Worm (Caenorhabditis elegans) whole organism, early embryonic: ENCODE data around the gene tag-266.

Source experiments
- B0310.2 ChIP-seq: sonication (generic microtip); optimal IDR thresholded peaks from 2 replicates; lab custom pipeline; 2016; ENCODE audit warnings: mild to moderate bottlenecking, missing genetic modification characterization, missing compliant biosample characterization
- F13C5.2 ChIP-seq: sonication (generic microtip); optimal IDR thresholded peaks from 2 replicates; lab custom pipeline; 2017; ENCODE audit warnings: mild to moderate bottlenecking, missing genetic modification characterization, inconsistent platforms, missing compliant biosample characterization
- aly-1 ChIP-seq: sonication (generic microtip); optimal IDR thresholded peaks from 2 replicates; lab custom pipeline; 2016; ENCODE audit warnings: missing genetic modification characterization, missing compliant biosample characterization
- ama-1 ChIP-seq: fragments of 150-350 bp; optimal IDR thresholded peaks from 2 replicates; lab custom pipeline; 2014
- ceh-13 ChIP-seq: fragments of 200-800 bp; sonication (Bioruptor generic); optimal IDR thresholded peaks from 2 replicates; lab custom pipeline; 2018; ENCODE audit warnings: mild to moderate bottlenecking, missing genetic modification characterization, missing compliant biosample characterization
- ceh-36 ChIP-seq: sonication (generic microtip); optimal IDR thresholded peaks from 2 replicates; lab custom pipeline; 2016; ENCODE audit warnings: missing genetic modification characterization, inconsistent platforms, missing compliant biosample characterization
- ets-7 ChIP-seq: sonication (generic microtip); optimal IDR thresholded peaks from 2 replicates; lab custom pipeline; 2016; ENCODE audit warnings: missing genotype, missing genetic modification characterization, missing compliant biosample characterization
- flt-1 ChIP-seq: fragments of 200-800 bp; sonication (Bioruptor generic); IDR thresholded peaks from 2 replicates; pipeline ENCODE4 v1.3.6; 2022; ENCODE audit warnings: missing genetic modification characterization, missing compliant biosample characterization
- hmbx-1 ChIP-seq: sonication (generic microtip); optimal IDR thresholded peaks from 2 replicates; lab custom pipeline; 2016; ENCODE audit warnings: mild to moderate bottlenecking, missing genetic modification characterization, missing compliant biosample characterization
- hmg-4 ChIP-seq: fragments of 200-800 bp; sonication (Bioruptor generic); optimal IDR thresholded peaks from 2 replicates; lab custom pipeline; 2018; ENCODE audit warnings: mild to moderate bottlenecking, missing genetic modification characterization, missing compliant biosample characterization
- hnd-1 ChIP-seq: sonication (generic microtip); optimal IDR thresholded peaks from 2 replicates; lab custom pipeline; 2016; ENCODE audit warnings: missing genetic modification characterization, missing compliant biosample characterization
- pes-1 ChIP-seq: fragments of 200-800 bp; sonication (Bioruptor generic); IDR thresholded peaks from 2 replicates; pipeline ENCODE4 v1.3.6; 2022; ENCODE audit warnings: missing genetic modification reagents, missing genetic modification characterization, missing compliant biosample characterization
- scrt-1 ChIP-seq: fragments of 200-800 bp; sonication (Bioruptor generic); IDR thresholded peaks from 2 replicates; pipeline ENCODE4 v1.3.6; 2022; ENCODE audit warnings: missing genetic modification characterization, missing compliant biosample characterization
- sea-1 ChIP-seq: fragments of 200-800 bp; sonication (Bioruptor generic); conservative IDR thresholded peaks from 2 replicates; pipeline ENCODE4 v1.3.6; 2022; ENCODE audit warnings: missing genetic modification characterization, missing compliant biosample characterization
- tbx-11 ChIP-seq: fragments of 200-800 bp; sonication (Bioruptor generic); IDR thresholded peaks from 2 replicates; pipeline ENCODE4 v1.3.6; 2022; ENCODE audit warnings: missing genetic modification characterization, missing compliant biosample characterization
- tbx-37 ChIP-seq: fragments of 200-800 bp; sonication (Bioruptor generic); conservative IDR thresholded peaks from 2 replicates; pipeline ENCODE4 v1.3.6; 2022; ENCODE audit warnings: missing genetic modification reagents, missing genetic modification characterization, missing compliant biosample characterization
- tra-4 ChIP-seq: sonication (generic microtip); optimal IDR thresholded peaks from 2 replicates; lab custom pipeline; 2017; ENCODE audit warnings: missing genetic modification characterization, missing compliant biosample characterization

tag-266 gene

ce11 chrIII:668303-668893 is 28.4 kb upstream of the tag-266 start, which contains the start of gene W02B3.3:
Gene W02B3.3 (minus strand): TSS chrIII:668433.
- TF ChIP-seq hmbx-1 (tag; lab: Kevin White, UChicago) = no peak
- no peak for TF ChIP-seq flt-1 (GFP tag; lab: Robert Waterston, UW)
- peak; percentile 8 for TF ChIP-seq F13C5.2 (tag; lab: Kevin White, UChicago)
- TF ChIP-seq hmg-4 (GFP tag; lab: Kevin White, UChicago) = peak; percentile 46

DNA sequence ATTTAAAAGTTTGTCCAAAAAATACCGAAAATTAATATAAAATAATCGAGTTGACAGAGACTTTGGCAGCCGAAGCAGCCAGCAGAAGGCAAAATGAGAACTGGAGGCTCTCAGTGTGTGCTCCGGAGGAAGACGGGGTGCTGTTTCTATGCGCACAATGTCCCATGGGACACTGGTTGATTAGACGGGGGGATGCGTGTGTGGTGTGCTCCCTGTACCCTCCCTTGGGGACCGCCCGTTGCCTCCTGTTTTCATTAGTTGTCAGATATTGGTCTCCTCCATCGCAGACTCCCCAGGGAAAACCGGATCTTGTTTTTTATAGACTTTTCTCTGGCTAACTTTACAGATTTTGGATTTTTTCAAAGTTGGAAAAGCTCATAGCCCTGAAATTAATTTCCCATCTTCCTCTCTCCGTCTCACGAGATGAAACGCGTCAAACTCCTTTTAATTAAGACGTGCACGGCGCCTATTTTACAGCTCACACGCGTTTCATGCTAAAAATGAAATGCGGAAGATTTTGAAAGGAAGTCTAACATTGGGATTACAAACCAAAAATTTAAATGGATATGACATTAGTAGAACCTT is 25.2 kb upstream of the tag-266 start, which contains the start of gene C09F5.3:
C09F5.3 (minus strand) TSS at position 94 of the 585 bp plus-strand sequence.
- TF ChIP-seq scrt-1 = no peak
- TF ChIP-seq F13C5.2 (tag; lab: Kevin White, UChicago) = no peak

DNA sequence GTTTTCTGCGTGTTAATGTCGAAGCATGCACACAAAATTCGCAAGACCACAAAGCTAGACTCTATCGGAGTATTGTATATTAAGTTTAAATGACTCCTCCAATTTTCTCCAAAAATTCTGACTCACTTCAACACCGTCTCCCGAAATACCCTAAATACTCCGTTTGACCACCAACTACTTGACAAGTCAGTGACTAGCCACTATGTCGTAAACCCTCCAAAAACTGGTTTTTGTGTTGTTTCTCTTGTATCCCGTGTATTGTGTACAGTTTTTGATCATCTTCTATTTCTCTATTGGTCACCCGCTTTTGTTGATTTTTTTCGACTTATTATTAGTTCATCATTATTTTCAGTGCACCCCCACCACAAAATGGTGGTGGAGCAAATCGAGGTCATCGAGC is 18.3 kb upstream of the tag-266 start, which contains the start of gene C09F5.1:
C09F5.1 (plus strand) TSS at position 353 of the 400 bp plus-strand sequence.
- TF ChIP-seq pes-1 (no peak), tbx-37 (no peak), tra-4 (tag; lab: Kevin White, UChicago) (no peak), ceh-13 (GFP tag; lab: Kevin White, UChicago) (no peak), aly-1 (tag; lab: Kevin White, UChicago) (no peak), B0310.2 (tag; lab: Kevin White, UChicago) (no peak)

DNA sequence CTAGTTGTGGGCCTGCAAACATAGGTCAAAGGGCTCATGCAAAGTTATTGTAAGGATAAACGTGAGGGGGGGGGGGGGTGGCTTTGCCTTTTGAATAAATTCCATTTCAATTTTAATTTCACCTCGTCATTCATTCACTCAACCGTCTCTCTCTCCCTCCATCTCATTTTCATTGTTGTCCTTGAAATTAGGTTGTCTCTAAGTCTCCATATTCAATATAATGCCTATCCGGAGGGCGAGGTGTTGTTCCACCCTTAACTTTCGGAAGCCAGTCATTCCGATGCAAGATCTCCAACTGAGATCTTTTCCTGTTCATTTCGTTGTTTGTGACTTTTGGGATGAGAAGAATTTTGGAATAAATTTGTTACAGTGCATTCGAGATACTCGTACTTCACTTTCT is 17.2 kb upstream of the tag-266 start:
- TF ChIP-seq hnd-1 (tag; lab: Kevin White, UChicago) = no peak
- TF ChIP-seq ceh-36 (tag; lab: Kevin White, UChicago) = peak; percentile 20
- no peak for TF ChIP-seq tbx-37
- no peak for TF ChIP-seq F13C5.2 (tag; lab: Kevin White, UChicago)

- no peak for TF ChIP-seq hnd-1 (tag; lab: Kevin White, UChicago)
- TF ChIP-seq B0310.2 (tag; lab: Kevin White, UChicago) = no peak
- TF ChIP-seq sea-1 (GFP tag; lab: Robert Waterston, UW) = no peak
- no peak for TF ChIP-seq ama-1 (lab: Kevin White, UChicago)
- no peak for TF ChIP-seq ceh-36 (tag; lab: Kevin White, UChicago)
- no peak for TF ChIP-seq flt-1 (GFP tag; lab: Robert Waterston, UW)
- TF ChIP-seq hmbx-1 (tag; lab: Kevin White, UChicago) = no peak
- TF ChIP-seq tbx-11 (GFP tag; lab: Robert Waterston, UW) = no peak
- TF ChIP-seq hmg-4 (GFP tag; lab: Kevin White, UChicago) = no peak
- TF ChIP-seq pes-1 = no peak
Measured at ce11 chrIII:656660-657059, 16.6 kb upstream of the tag-266 start.

DNA sequence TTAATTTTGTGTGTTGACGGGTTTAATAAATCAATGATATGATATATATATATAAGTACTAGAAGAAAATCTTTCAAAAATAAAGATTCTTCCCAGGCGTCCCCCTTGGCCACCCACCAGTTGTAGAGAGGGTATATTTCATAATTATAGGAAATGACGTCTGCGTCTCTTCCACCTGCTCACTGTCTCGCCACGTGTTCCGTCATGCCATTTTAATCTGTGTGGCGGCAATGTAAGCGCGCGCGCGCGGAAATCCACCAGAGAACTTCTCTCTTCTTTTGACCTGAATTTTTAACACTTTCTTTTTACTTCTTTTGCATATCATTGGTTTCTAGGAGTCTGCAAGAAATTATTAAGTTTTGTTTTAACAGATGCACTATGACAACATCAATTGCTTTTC is 14.3 kb upstream of the tag-266 start:
- TF ChIP-seq hnd-1 (tag; lab: Kevin White, UChicago) (no peak), ceh-36 (tag; lab: Kevin White, UChicago) (no peak), tbx-37 (no peak), sea-1 (GFP tag; lab: Robert Waterston, UW) (no peak), flt-1 (GFP tag; lab: Robert Waterston, UW) (no peak), hmbx-1 (tag; lab: Kevin White, UChicago) (no peak), aly-1 (tag; lab: Kevin White, UChicago) (no peak)

- TF ChIP-seq F13C5.2 (tag; lab: Kevin White, UChicago) (no peak), B0310.2 (tag; lab: Kevin White, UChicago) (no peak), ama-1 (lab: Kevin White, UChicago) (no peak), sea-1 (GFP tag; lab: Robert Waterston, UW) (no peak), hnd-1 (tag; lab: Kevin White, UChicago) (no peak), aly-1 (tag; lab: Kevin White, UChicago) (no peak), tra-4 (tag; lab: Kevin White, UChicago) (no peak), tbx-37 (no peak), tbx-11 (GFP tag; lab: Robert Waterston, UW) (no peak)
Measured at ce11 chrIII:651587-651986, 11.6 kb upstream of the tag-266 start.

ce11 chrIII:650539-650938 is 10.5 kb upstream of the tag-266 start:
- no peak for TF ChIP-seq hmg-4 (GFP tag; lab: Kevin White, UChicago)
- no peak for TF ChIP-seq sea-1 (GFP tag; lab: Robert Waterston, UW)
- no peak for TF ChIP-seq flt-1 (GFP tag; lab: Robert Waterston, UW)
- TF ChIP-seq hnd-1 (tag; lab: Kevin White, UChicago) = no peak
- TF ChIP-seq ama-1 (lab: Kevin White, UChicago) = no peak
- TF ChIP-seq ceh-36 (tag; lab: Kevin White, UChicago) = no peak
- TF ChIP-seq tbx-11 (GFP tag; lab: Robert Waterston, UW) = no peak
- no peak for TF ChIP-seq ets-7 (tag; lab: Kevin White, UChicago)
- no peak for TF ChIP-seq scrt-1
- no peak for TF ChIP-seq F13C5.2 (tag; lab: Kevin White, UChicago)
- TF ChIP-seq ceh-13 (GFP tag; lab: Kevin White, UChicago) = no peak
- no peak for TF ChIP-seq B0310.2 (tag; lab: Kevin White, UChicago)
- TF ChIP-seq hmbx-1 (tag; lab: Kevin White, UChicago) = no peak
- no peak for TF ChIP-seq pes-1
- no peak for TF ChIP-seq aly-1 (tag; lab: Kevin White, UChicago)
- no peak for TF ChIP-seq tra-4 (tag; lab: Kevin White, UChicago)
- TF ChIP-seq tbx-37 = no peak
